Worm (Caenorhabditis elegans) whole organism, late embryonic: Measurements from ENCODE around the gene srh-208.

ENCODE experiments used
- ceh-22 ChIP-seq: sonication (generic microtip); optimal IDR thresholded peaks from 2 replicates; lab custom pipeline; 2017; ENCODE audit warnings: missing biosample characterization, missing genetic modification characterization
- ets-4 ChIP-seq: sonication (generic microtip); optimal IDR thresholded peaks from 2 replicates; lab custom pipeline; 2016; ENCODE audit warnings: missing genetic modification characterization, missing compliant biosample characterization
- fkh-10 ChIP-seq: fragments of 150-350 bp; optimal IDR thresholded peaks from 2 replicates; lab custom pipeline; 2014; ENCODE audit warnings: missing biosample characterization, missing genetic modification reagents, missing genetic modification characterization
- hlh-30 ChIP-seq: sonication (generic microtip); optimal IDR thresholded peaks from 2 replicates; lab custom pipeline; 2017; ENCODE audit warnings: antibody characterized with exemption, missing genetic modification characterization, missing compliant biosample characterization; ENCODE audit not compliant: insufficient read depth
- lin-11 ChIP-seq: fragments of 200-800 bp; sonication (Bioruptor generic); optimal IDR thresholded peaks from 2 replicates; lab custom pipeline; 2018; ENCODE audit warnings: mild to moderate bottlenecking, missing genetic modification characterization, missing compliant biosample characterization
- nfya-1 ChIP-seq: sonication (generic microtip); optimal IDR thresholded peaks from 2 replicates; lab custom pipeline; 2017; ENCODE audit warnings: missing genetic modification characterization, mild to moderate bottlenecking, missing compliant biosample characterization, antibody characterized with exemption, moderate library complexity
- nhr-11 ChIP-seq: fragments of 150-350 bp; optimal IDR thresholded peaks from 2 replicates; lab custom pipeline; 2014; ENCODE audit warnings: missing biosample characterization, missing genetic modification characterization
- npax-4 ChIP-seq: sonication (generic microtip); optimal IDR thresholded peaks from 2 replicates; lab custom pipeline; 2016; ENCODE audit warnings: missing genetic modification characterization, missing compliant biosample characterization
- pros-1 ChIP-seq: fragments of 150-350 bp; optimal IDR thresholded peaks from 2 replicates; lab custom pipeline; 2014; ENCODE audit warnings: missing biosample characterization, missing genetic modification reagents, missing genetic modification characterization
- ttx-3 ChIP-seq: sonication (generic microtip); optimal IDR thresholded peaks from 2 replicates; lab custom pipeline; 2016; ENCODE audit warnings: missing genetic modification reagents, missing genetic modification characterization, missing compliant biosample characterization

DNA sequence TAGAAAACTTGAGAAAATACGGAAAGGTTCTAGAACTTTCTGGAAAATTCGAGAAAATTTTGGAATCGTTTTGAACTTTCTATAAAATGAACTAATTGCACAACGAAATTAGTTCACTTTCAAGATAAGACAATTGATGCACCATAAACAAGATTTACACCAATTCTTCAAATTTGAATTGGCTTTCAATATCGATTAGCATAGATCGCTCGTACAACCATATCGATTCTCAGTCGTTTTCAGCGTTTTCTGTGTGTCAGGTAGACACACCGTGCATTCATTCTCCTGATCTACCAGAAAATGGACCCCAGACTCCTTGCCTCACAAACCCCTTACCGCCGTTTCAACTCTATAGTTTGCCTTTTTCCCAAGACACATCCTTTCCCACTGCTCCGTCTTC lies 34.8 kb upstream of the srh-208 start, which contains the start of gene fbxb-117:
- TF ChIP-seq nfya-1 (tag; lab: Kevin White, UChicago): no peak
- no peak for TF ChIP-seq ceh-22 (tag; lab: Kevin White, UChicago)
- TF ChIP-seq nhr-11 (tag; lab: Kevin White, UChicago): no peak
- TF ChIP-seq fkh-10 (GFP tag; lab: Kevin White, UChicago): no peak
- TF ChIP-seq ets-4: no peak
- no peak for TF ChIP-seq hlh-30
- no peak for TF ChIP-seq lin-11 (tag; lab: Kevin White, UChicago)
- TF ChIP-seq npax-4 (tag; lab: Kevin White, UChicago): no peak
- no peak for TF ChIP-seq ttx-3 (tag; lab: Kevin White, UChicago)
- TF ChIP-seq pros-1 (tag; lab: Kevin White, UChicago): no peak
